Fruit fly (Drosophila melanogaster): ENCODE measurements around the gene CG18048.

DNA sequence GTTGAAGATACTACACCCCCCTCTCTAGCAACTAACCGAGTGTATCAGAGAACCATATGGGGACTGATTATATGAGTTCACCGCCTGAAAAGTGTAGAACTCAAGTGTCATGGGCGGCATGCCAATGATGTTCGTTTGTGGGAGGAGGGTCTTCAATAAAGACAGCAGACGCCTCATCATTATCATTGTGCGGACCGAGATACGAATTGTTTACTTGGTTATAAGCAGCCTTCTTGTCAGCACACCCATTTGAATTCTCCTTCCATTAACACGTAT lies 48.3 kb downstream of the CG18048 start:
- no peak for TF ChIP-seq CG11093 (GFP tag; IDR thresholded peaks at IDR 0.05)
- no peak for TF ChIP-seq CG18262 (tag; optimal IDR thresholded peaks at IDR 0.05)
- no peak for TF ChIP-seq CG7839 (tag; optimal IDR thresholded peaks at IDR 0.05)
- TF ChIP-seq abd-A (tag; optimal IDR thresholded peaks at IDR 0.05): no peak
- TF ChIP-seq Nf-YA (GFP tag; IDR thresholded peaks at IDR 0.05): no peak
- no peak for TF ChIP-seq CG9215 (GFP tag; IDR thresholded peaks at IDR 0.05)
- no peak for TF ChIP-seq phol (tag; optimal IDR thresholded peaks at IDR 0.05)
- no peak for TF ChIP-seq HLH54F (GFP tag; optimal IDR thresholded peaks at IDR 0.05)
- no peak for TF ChIP-seq CG10959 (GFP tag; IDR thresholded peaks at IDR 0.05)
- TF ChIP-seq Elba2 (GFP tag; optimal IDR thresholded peaks at IDR 0.05): no peak
- no peak for TF ChIP-seq CG15011 (GFP tag; optimal IDR thresholded peaks at IDR 0.05)
- TF ChIP-seq h (optimal IDR thresholded peaks at IDR 0.05): no peak
